Fruit fly (Drosophila melanogaster) whole organism, embryonic: ENCODE measurements around the gene Fbw5.

Experiments used
- Ada2b ChIP-seq: fragments of 200-800 bp; sonication (Bioruptor generic); IDR thresholded peaks from 2 replicates; pipeline ENCODE4 v1.3.6; 2022; ENCODE audit warnings: missing biosample characterization, missing genetic modification characterization
- Adf1 ChIP-seq: fragments of 200-800 bp; sonication (Bioruptor generic); IDR thresholded peaks from 2 replicates; pipeline ENCODE4 v1.3.6; 2022; ENCODE audit warnings: missing biosample characterization, missing genetic modification characterization
- Atf6 ChIP-seq: fragments of 200-800 bp; sonication (Bioruptor generic); IDR thresholded peaks from 2 replicates; pipeline ENCODE4 v1.3.6; 2022; ENCODE audit warnings: missing biosample characterization, missing genetic modification characterization
- Awh ChIP-seq: fragments of 200-800 bp; sonication (Bioruptor generic); IDR thresholded peaks from 2 replicates; pipeline ENCODE4, ENCODE4 v1.3.6; 2022; ENCODE audit warnings: missing biosample characterization, missing genetic modification characterization
- BEAF-32 ChIP-seq: fragments of 200-800 bp; sonication (Bioruptor generic); optimal IDR thresholded peaks from 3 replicates; lab custom pipeline; 2017; ENCODE audit warnings: missing biosample characterization, missing genetic modification characterization, mild to moderate bottlenecking, moderate library complexity, missing genetic modification reagents
- Bdp1 ChIP-seq: fragments of 200-800 bp; sonication (Bioruptor generic); optimal IDR thresholded peaks from 3 replicates; lab custom pipeline; 2016; ENCODE audit warnings: missing biosample characterization, missing genetic modification characterization
- Bgb ChIP-seq: fragments of 200-800 bp; sonication (Bioruptor generic); IDR thresholded peaks from 2 replicates; pipeline ENCODE4 v1.3.6; 2022; ENCODE audit warnings: missing biosample characterization, missing genetic modification characterization; ENCODE audit not compliant: partially characterized antibody
- CG10543 ChIP-seq: fragments of 200-800 bp; sonication (Bioruptor generic); optimal IDR thresholded peaks from 3 replicates; lab custom pipeline; 2017; ENCODE audit warnings: missing biosample characterization, mild to moderate bottlenecking, missing genetic modification characterization, moderate library complexity
- CG15601 ChIP-seq: fragments of 200-800 bp; sonication (Bioruptor generic); optimal IDR thresholded peaks from 3 replicates; lab custom pipeline; 2019; ENCODE audit warnings: missing biosample characterization, mild to moderate bottlenecking, missing genetic modification characterization, moderate library complexity
- CG17568 ChIP-seq: fragments of 200-800 bp; sonication (Bioruptor generic); optimal IDR thresholded peaks from 2 replicates; lab custom pipeline; 2018; ENCODE audit warnings: missing biosample characterization, mild to moderate bottlenecking, missing genetic modification characterization, moderate library complexity
- CG31224 ChIP-seq: fragments of 200-800 bp; sonication (Bioruptor generic); IDR thresholded peaks from 2 replicates; pipeline ENCODE4 v1.3.6; 2022; ENCODE audit warnings: missing biosample characterization, missing genetic modification characterization
- CG3838 ChIP-seq: fragments of 200-800 bp; sonication (Bioruptor generic); optimal IDR thresholded peaks from 3 replicates; lab custom pipeline; 2016; ENCODE audit warnings: missing biosample characterization, missing genetic modification characterization
- CG4360 ChIP-seq: fragments of 200-800 bp; sonication (Bioruptor generic); IDR thresholded peaks from 2 replicates; pipeline ENCODE4 v1.3.6; 2022; ENCODE audit warnings: missing biosample characterization, missing genetic modification characterization
- CG43689 ChIP-seq: fragments of 200-800 bp; sonication (Bioruptor generic); IDR thresholded peaks from 2 replicates; pipeline ENCODE4 v1.3.6; 2022; ENCODE audit warnings: missing biosample characterization, missing genetic modification characterization
- CG6854 ChIP-seq: fragments of 200-800 bp; sonication (Bioruptor generic); optimal IDR thresholded peaks from 3 replicates; lab custom pipeline; 2017; ENCODE audit warnings: missing biosample characterization, mild to moderate bottlenecking, missing genetic modification characterization
- CG7556 ChIP-seq: fragments of 200-800 bp; sonication (Bioruptor generic); optimal IDR thresholded peaks from 2 replicates; lab custom pipeline; 2017; ENCODE audit warnings: missing biosample characterization, mild to moderate bottlenecking, missing genetic modification characterization
- CG7839 ChIP-seq: fragments of 200-800 bp; sonication (Bioruptor generic); optimal IDR thresholded peaks from 3 replicates; lab custom pipeline; 2018; ENCODE audit warnings: missing biosample characterization, mild to moderate bottlenecking, missing genetic modification characterization, moderate library complexity
- D19A ChIP-seq: fragments of 200-800 bp; optimal IDR thresholded peaks from 3 replicates; lab custom pipeline; 2019; ENCODE audit warnings: missing biosample characterization, mild to moderate bottlenecking, missing genetic modification characterization, moderate library complexity
- MTF-1 ChIP-seq: fragments of 200-800 bp; sonication (Bioruptor generic); optimal IDR thresholded peaks from 2 replicates; lab custom pipeline; 2018; ENCODE audit warnings: missing biosample characterization, mild to moderate bottlenecking, missing genetic modification characterization, borderline replicate concordance
- NC2α ChIP-seq: fragments of 200-800 bp; sonication (Bioruptor generic); optimal IDR thresholded peaks from 2 replicates; lab custom pipeline; 2016; ENCODE audit warnings: missing biosample characterization, missing genetic modification characterization
- Opbp ChIP-seq: fragments of 200-800 bp; sonication (Bioruptor generic); IDR thresholded peaks from 3 replicates; pipeline ENCODE4 v1.3.6; 2022; ENCODE audit warnings: missing biosample characterization, missing genetic modification characterization; ENCODE audit not compliant: partially characterized antibody
- Scr ChIP-seq: fragments of 200-800 bp; sonication (Bioruptor generic); IDR thresholded peaks from 2 replicates; pipeline ENCODE4 v1.3.6; 2022; ENCODE audit warnings: missing biosample characterization, missing genetic modification characterization; ENCODE audit not compliant: partially characterized antibody
- Side ChIP-seq: fragments of 200-800 bp; sonication (Bioruptor generic); optimal IDR thresholded peaks from 2 replicates; lab custom pipeline; 2016; ENCODE audit warnings: missing biosample characterization, missing genetic modification characterization
- Vsx1 ChIP-seq: fragments of 200-800 bp; sonication (Bioruptor generic); optimal IDR thresholded peaks from 2 replicates; lab custom pipeline; 2017; ENCODE audit warnings: missing biosample characterization, mild to moderate bottlenecking, missing genetic modification characterization, missing genetic modification reagents
- ato ChIP-seq: fragments of 200-800 bp; sonication (Bioruptor generic); IDR thresholded peaks from 2 replicates; pipeline ENCODE4 v1.3.6; 2022; ENCODE audit warnings: missing biosample characterization, missing genetic modification characterization; ENCODE audit not compliant: partially characterized antibody
- br ChIP-seq: fragments of >200 bp; optimal IDR thresholded peaks from 2 replicates; lab custom pipeline; 2017
- cad ChIP-seq: fragments of >200 bp; optimal IDR thresholded peaks from 2 replicates; lab custom pipeline; 2017; ENCODE audit warnings: missing biosample characterization, missing genetic modification characterization
- cas ChIP-seq: fragments of 200-800 bp; sonication (Bioruptor generic); IDR thresholded peaks from 2 replicates; pipeline ENCODE4 v1.3.6; 2022; ENCODE audit warnings: missing biosample characterization, missing genetic modification characterization
- caup ChIP-seq: fragments of 200-800 bp; sonication (Bioruptor generic); optimal IDR thresholded peaks from 3 replicates; lab custom pipeline; 2017; ENCODE audit warnings: missing biosample characterization, mild to moderate bottlenecking, missing genetic modification characterization, moderate library complexity; ENCODE audit not compliant: severe bottlenecking
- ci ChIP-seq: fragments of 200-800 bp; sonication (Bioruptor generic); IDR thresholded peaks from 3 replicates; pipeline ENCODE4 v1.3.6; 2022; ENCODE audit warnings: missing biosample characterization, missing genetic modification characterization
- corto ChIP-seq: fragments of 200-800 bp; sonication (Bioruptor generic); optimal IDR thresholded peaks from 2 replicates; lab custom pipeline; 2016; ENCODE audit warnings: missing biosample characterization, mild to moderate bottlenecking, missing genetic modification characterization, moderate library complexity
- dpn ChIP-seq, 2 experiments: fragments of 200-800 bp; sonication (Bioruptor generic); optimal IDR thresholded peaks; 3 replicates each; lab custom pipeline; 2016; ENCODE audit warnings: missing biosample characterization in 2 of 2, missing genetic modification characterization in 2 of 2
- ems ChIP-seq: fragments of 200-800 bp; sonication (Bioruptor generic); optimal IDR thresholded peaks from 3 replicates; lab custom pipeline; 2016; ENCODE audit warnings: missing biosample characterization, missing genetic modification characterization
- exex ChIP-seq: fragments of 200-800 bp; sonication (Bioruptor generic); optimal IDR thresholded peaks from 4 replicates; lab custom pipeline; 2018; ENCODE audit warnings: missing biosample characterization, mild to moderate bottlenecking, missing genetic modification characterization, moderate library complexity
- fd3F ChIP-seq: fragments of 200-800 bp; sonication (Bioruptor generic); optimal IDR thresholded peaks from 2 replicates; lab custom pipeline; 2018; ENCODE audit warnings: missing biosample characterization, mild to moderate bottlenecking, missing genetic modification characterization, moderate library complexity
- lmd ChIP-seq: fragments of 200-800 bp; sonication (Bioruptor generic); IDR thresholded peaks from 2 replicates; pipeline ENCODE4 v1.3.6; 2022; ENCODE audit warnings: missing biosample characterization, missing genetic modification characterization
- nerfin-1 ChIP-seq: fragments of 200-800 bp; sonication (Bioruptor generic); optimal IDR thresholded peaks from 3 replicates; lab custom pipeline; 2019; ENCODE audit warnings: missing biosample characterization, mild to moderate bottlenecking, missing genetic modification characterization, moderate library complexity
- p53 ChIP-seq: fragments of 200-800 bp; sonication (Bioruptor generic); optimal IDR thresholded peaks from 2 replicates; lab custom pipeline; 2016; ENCODE audit warnings: missing biosample characterization, missing genetic modification characterization
- pan ChIP-seq, 4 experiments: fragments of >200 bp in 3 of 4; fragments of 200-800 bp in 1 of 4; sonication (Bioruptor generic) in 1 of 4; optimal IDR thresholded peaks in 3 of 4; IDR thresholded peaks in 1 of 4; 2 replicates each; pipeline versions ENCODE4 v1.3.6 to Lab custom; 2017 to 2022; ENCODE audit warnings: missing biosample characterization in 2 of 4, missing genetic modification characterization in 2 of 4, mixed read lengths in 1 of 4
- pfk ChIP-seq: fragments of 200-800 bp; sonication (Bioruptor generic); optimal IDR thresholded peaks from 2 replicates; lab custom pipeline; 2018; ENCODE audit warnings: missing biosample characterization, mild to moderate bottlenecking, missing genetic modification characterization, moderate library complexity
- rib ChIP-seq: fragments of 200-800 bp; sonication (Bioruptor generic); IDR thresholded peaks from 2 replicates; pipeline ENCODE4 v1.3.6; 2022; ENCODE audit warnings: missing biosample characterization, missing genetic modification characterization
- sqz ChIP-seq: fragments of 200-800 bp; sonication (Bioruptor generic); optimal IDR thresholded peaks from 3 replicates; lab custom pipeline; 2018; ENCODE audit warnings: missing biosample characterization, mild to moderate bottlenecking, missing genetic modification characterization
- sug ChIP-seq: fragments of 200-800 bp; optimal IDR thresholded peaks from 2 replicates; lab custom pipeline; 2019; ENCODE audit warnings: missing biosample characterization, mild to moderate bottlenecking, missing genetic modification characterization, moderate library complexity
- tap ChIP-seq: fragments of 200-800 bp; optimal IDR thresholded peaks from 3 replicates; lab custom pipeline; 2019; ENCODE audit warnings: missing biosample characterization, mild to moderate bottlenecking, missing genetic modification characterization, moderate library complexity
- wdn ChIP-seq: fragments of 200-800 bp; sonication (Bioruptor generic); IDR thresholded peaks from 2 replicates; pipeline ENCODE4 v1.3.6; 2022; ENCODE audit warnings: missing biosample characterization, missing genetic modification characterization
- yki ChIP-seq: fragments of >200 bp; optimal IDR thresholded peaks from 3 replicates; lab custom pipeline; 2018
- zen2 ChIP-seq: fragments of 200-800 bp; sonication (Bioruptor generic); IDR thresholded peaks from 3 replicates; pipeline ENCODE4 v1.3.6; 2022; ENCODE audit warnings: missing biosample characterization, missing genetic modification characterization; ENCODE audit not compliant: partially characterized antibody
- zf30C ChIP-seq: fragments of 200-800 bp; sonication (Bioruptor generic); optimal IDR thresholded peaks from 3 replicates; lab custom pipeline; 2018; ENCODE audit warnings: missing biosample characterization, mild to moderate bottlenecking, missing genetic modification characterization

Fbw5 gene

DNA sequence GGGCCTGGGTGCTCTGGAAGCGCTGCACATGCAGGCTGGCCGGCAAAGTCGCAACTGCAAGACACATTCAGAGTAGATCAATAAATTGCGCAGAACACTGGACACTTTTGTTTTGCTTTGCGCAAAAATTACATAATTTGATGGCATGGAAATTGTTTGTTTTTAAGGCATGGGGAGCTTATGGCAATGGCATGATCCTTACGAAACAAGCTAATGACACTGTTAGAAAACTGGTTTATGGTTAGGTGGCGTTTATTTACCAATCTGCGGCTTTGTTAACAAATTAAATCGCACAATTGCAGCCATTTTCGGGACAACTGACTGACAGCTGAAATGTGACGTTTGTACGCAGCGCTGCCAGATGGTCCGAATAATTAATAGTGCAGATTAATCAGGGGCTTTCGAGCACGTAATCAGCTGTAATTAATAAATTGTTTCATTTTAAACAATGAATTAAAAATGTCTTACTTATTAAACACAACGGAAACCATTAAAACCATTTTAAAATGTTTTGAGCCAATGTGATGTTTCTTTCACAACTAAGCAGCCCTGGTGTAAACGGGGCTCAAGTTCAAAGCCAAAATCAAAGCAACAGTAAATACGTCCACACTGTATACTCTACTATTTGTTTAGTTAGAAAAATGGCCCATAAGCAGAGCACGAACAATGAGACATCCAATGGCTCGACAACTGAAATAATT, 3.2 kb downstream of the Fbw5 start, which contains the start of the genes ND-51 and CG13994 (continued):
- TF ChIP-seq Atf6 (GFP tag; lab: Robert Waterston, UW) = peak; percentile 76
- peak; percentile 52 for TF ChIP-seq pfk (GFP tag; lab: Kevin White, UChicago)
- TF ChIP-seq BEAF-32 (GFP tag; lab: Kevin White, UChicago) = peak; percentile 58
- TF ChIP-seq sug (tag; lab: Kevin White, UChicago) = peak; percentile 86
- TF ChIP-seq Bdp1 = peak; percentile 69
- peak; percentile 80 for TF ChIP-seq cas (GFP tag; lab: Robert Waterston, UW)
- TF ChIP-seq br (lab: Kevin White, UChicago) = no peak
- TF ChIP-seq Ada2b (GFP tag; lab: Robert Waterston, UW) = peak; percentile 85
- no peak for TF ChIP-seq Opbp
- peak; percentile 44; the same call in 1 of the 2 replicates for TF ChIP-seq Scr (GFP tag; lab: Robert Waterston, UW)
- TF ChIP-seq pan (optimal IDR thresholded peaks at IDR 0.05; lab: Kevin White, UChicago) = no peak
- peak in 1 of 2 experiments; percentile 85 for TF ChIP-seq pan (GFP tag; optimal IDR thresholded peaks at IDR 0.05 in 1 of 2, IDR thresholded peaks at IDR 0.05 in 1 of 2)
- TF ChIP-seq zen2 (GFP tag; lab: Robert Waterston, UW) = no peak
- TF ChIP-seq CG7839 (tag; lab: Kevin White, UChicago) = peak; percentile 84
- TF ChIP-seq CG43689 (GFP tag; lab: Robert Waterston, UW) = no peak
- no peak for TF ChIP-seq CG17568
- TF ChIP-seq Adf1 = peak; percentile 56; the same call in 1 of the 2 replicates
- peak; percentile 57 for TF ChIP-seq CG31224
- TF ChIP-seq CG10543 (GFP tag; lab: Kevin White, UChicago) = peak; percentile 88
- peak; percentile 69 for TF ChIP-seq Awh (GFP tag; lab: Robert Waterston, UW)
- peak; percentile 80 for TF ChIP-seq lmd (GFP tag; lab: Robert Waterston, UW)
- no peak; the same call in 1 of the 2 replicates for TF ChIP-seq Bgb (GFP tag; lab: Robert Waterston, UW)
- peak; percentile 86 for TF ChIP-seq ci (GFP tag; lab: Robert Waterston, UW)
- peak; percentile 73 for TF ChIP-seq exex (tag; lab: Kevin White, UChicago)
- TF ChIP-seq nerfin-1 (tag; lab: Kevin White, UChicago) = peak; percentile 71
- peak; percentile 77 for TF ChIP-seq fd3F (GFP tag; lab: Kevin White, UChicago)
- 0 out of 2 replicates have a peak, but pooled peaks have one; percentile 45 for TF ChIP-seq CG4360 (GFP tag; lab: Robert Waterston, UW)
- TF ChIP-seq ems (GFP tag; lab: Kevin White, UChicago) = peak; percentile 86
- no peak for TF ChIP-seq sqz
- no peak for TF ChIP-seq corto
- TF ChIP-seq wdn = peak; percentile 74
- TF ChIP-seq MTF-1 (GFP tag; lab: Kevin White, UChicago) = peak; percentile 1
- no peak for TF ChIP-seq yki (lab: Kevin White, UChicago)
- TF ChIP-seq Vsx1 (GFP tag; lab: Kevin White, UChicago) = no peak
- TF ChIP-seq dpn (GFP tag; optimal IDR thresholded peaks at IDR 0.05; lab: Kevin White, UChicago) = peak; percentile 84 to 87
- TF ChIP-seq cad = no peak
- peak; percentile 72 for TF ChIP-seq p53
- TF ChIP-seq NC2α (GFP tag; lab: Kevin White, UChicago) = peak; percentile 55
- TF ChIP-seq CG15601 (tag; lab: Kevin White, UChicago) = peak; percentile 83
- TF ChIP-seq ato (GFP tag; lab: Robert Waterston, UW) = no peak
- peak; percentile 56; the same call in 1 of the 2 replicates for TF ChIP-seq rib (GFP tag; lab: Robert Waterston, UW)
- TF ChIP-seq CG7556 (GFP tag; lab: Kevin White, UChicago) = peak; percentile 61
- TF ChIP-seq D19A (tag; lab: Kevin White, UChicago) = peak; percentile 94
- no peak for TF ChIP-seq zf30C (GFP tag; lab: Kevin White, UChicago)
- TF ChIP-seq CG3838 (GFP tag; lab: Kevin White, UChicago) = peak; percentile 70
- no peak for TF ChIP-seq CG6854 (GFP tag; lab: Kevin White, UChicago)
- TF ChIP-seq Side (GFP tag; lab: Kevin White, UChicago) = peak; percentile 82
- TF ChIP-seq caup (GFP tag; lab: Kevin White, UChicago) = peak; percentile 85
- TF ChIP-seq tap (tag; lab: Kevin White, UChicago) = no peak
